Worm (Caenorhabditis elegans) whole organism, late embryonic: ENCODE measurements around the gene srg-55.

ENCODE experiments used
- C08G9.2 ChIP-seq: sonication (generic microtip); optimal IDR thresholded peaks from 2 replicates; lab custom pipeline; 2016; ENCODE audit warnings: mild to moderate bottlenecking, missing genetic modification characterization, moderate library complexity, missing compliant biosample characterization
- F13H6.1 ChIP-seq: sonication (generic microtip); optimal IDR thresholded peaks from 2 replicates; lab custom pipeline; 2016; ENCODE audit warnings: missing genetic modification characterization, missing compliant biosample characterization
- T23F11.4 ChIP-seq: fragments of 200-800 bp; sonication (Bioruptor generic); optimal IDR thresholded peaks from 2 replicates; lab custom pipeline; 2018; ENCODE audit warnings: mild to moderate bottlenecking, missing genetic modification characterization, missing compliant biosample characterization
- ceh-19 ChIP-seq: fragments of 200-800 bp; sonication (Bioruptor generic); optimal IDR thresholded peaks from 2 replicates; lab custom pipeline; 2018; ENCODE audit warnings: mild to moderate bottlenecking, missing genetic modification characterization, missing compliant biosample characterization
- ceh-22 ChIP-seq: sonication (generic microtip); optimal IDR thresholded peaks from 2 replicates; lab custom pipeline; 2017; ENCODE audit warnings: missing biosample characterization, missing genetic modification characterization
- ceh-31 ChIP-seq: sonication (generic microtip); optimal IDR thresholded peaks from 2 replicates; lab custom pipeline; 2016; ENCODE audit warnings: missing genetic modification characterization, missing compliant biosample characterization
- ceh-9 ChIP-seq: sonication (generic microtip); optimal IDR thresholded peaks from 2 replicates; lab custom pipeline; 2016; ENCODE audit warnings: mild to moderate bottlenecking, missing genetic modification characterization, inconsistent platforms, missing compliant biosample characterization
- che-1 ChIP-seq: sonication (generic microtip); optimal IDR thresholded peaks from 2 replicates; lab custom pipeline; 2016; ENCODE audit warnings: mild to moderate bottlenecking, missing genetic modification characterization, missing compliant biosample characterization
- dmd-4 ChIP-seq: sonication (generic microtip); optimal IDR thresholded peaks from 2 replicates; lab custom pipeline; 2016; ENCODE audit warnings: borderline replicate concordance, missing genetic modification characterization, missing compliant biosample characterization
- dve-1 ChIP-seq: sonication (generic microtip); optimal IDR thresholded peaks from 2 replicates; lab custom pipeline; 2017; ENCODE audit warnings: antibody characterized with exemption, mild to moderate bottlenecking, missing genetic modification characterization, missing compliant biosample characterization
- elt-4 ChIP-seq: sonication (generic microtip); optimal IDR thresholded peaks from 2 replicates; lab custom pipeline; 2016; ENCODE audit warnings: missing genetic modification characterization, missing compliant biosample characterization
- ets-4 ChIP-seq: sonication (generic microtip); optimal IDR thresholded peaks from 2 replicates; lab custom pipeline; 2016; ENCODE audit warnings: missing genetic modification characterization, missing compliant biosample characterization
- fax-1 ChIP-seq: sonication (generic microtip); optimal IDR thresholded peaks from 2 replicates; lab custom pipeline; 2016; ENCODE audit warnings: missing genotype, missing genetic modification characterization, missing compliant biosample characterization
- hlh-13 ChIP-seq: fragments of 200-800 bp; sonication (Bioruptor generic); optimal IDR thresholded peaks from 2 replicates; lab custom pipeline; 2018; ENCODE audit warnings: mild to moderate bottlenecking, missing genetic modification characterization, missing compliant biosample characterization
- hlh-6 ChIP-seq: sonication (generic microtip); optimal IDR thresholded peaks from 2 replicates; lab custom pipeline; 2016; ENCODE audit warnings: missing genotype, missing genetic modification characterization, missing compliant biosample characterization
- lin-11 ChIP-seq: fragments of 200-800 bp; sonication (Bioruptor generic); optimal IDR thresholded peaks from 2 replicates; lab custom pipeline; 2018; ENCODE audit warnings: mild to moderate bottlenecking, missing genetic modification characterization, missing compliant biosample characterization
- mec-3 ChIP-seq: sonication (generic microtip); optimal IDR thresholded peaks from 2 replicates; lab custom pipeline; 2016; ENCODE audit warnings: borderline replicate concordance, missing genetic modification characterization, missing compliant biosample characterization
- nfya-1 ChIP-seq: sonication (generic microtip); optimal IDR thresholded peaks from 2 replicates; lab custom pipeline; 2017; ENCODE audit warnings: missing genetic modification characterization, mild to moderate bottlenecking, missing compliant biosample characterization, antibody characterized with exemption, moderate library complexity
- nhr-11 ChIP-seq: fragments of 150-350 bp; optimal IDR thresholded peaks from 2 replicates; lab custom pipeline; 2014; ENCODE audit warnings: missing biosample characterization, missing genetic modification characterization
- nhr-232 ChIP-seq: sonication (generic microtip); optimal IDR thresholded peaks from 2 replicates; lab custom pipeline; 2016; ENCODE audit warnings: missing genetic modification characterization, missing compliant biosample characterization
- odd-2 ChIP-seq: sonication (generic microtip); optimal IDR thresholded peaks from 2 replicates; lab custom pipeline; 2017; ENCODE audit warnings: antibody characterized with exemption, mild to moderate bottlenecking, missing genetic modification characterization, missing compliant biosample characterization
- pha-4 ChIP-seq: fragments of 150-350 bp; optimal IDR thresholded peaks from 2 replicates; lab custom pipeline; 2018; ENCODE audit warnings: missing biosample characterization, missing genetic modification reagents, missing genetic modification characterization
- pqm-1 ChIP-seq: sonication (generic microtip); optimal IDR thresholded peaks from 2 replicates; lab custom pipeline; 2016; ENCODE audit warnings: missing genetic modification characterization, missing compliant biosample characterization
- pros-1 ChIP-seq: fragments of 150-350 bp; optimal IDR thresholded peaks from 2 replicates; lab custom pipeline; 2014; ENCODE audit warnings: missing biosample characterization, missing genetic modification reagents, missing genetic modification characterization
- ref-2 ChIP-seq: sonication (generic microtip); optimal IDR thresholded peaks from 2 replicates; lab custom pipeline; 2016; ENCODE audit warnings: missing genetic modification characterization, missing compliant biosample characterization
- rnt-1 ChIP-seq: sonication (generic microtip); optimal IDR thresholded peaks from 2 replicates; lab custom pipeline; 2016; ENCODE audit warnings: missing genetic modification characterization, missing compliant biosample characterization
- syd-9 ChIP-seq: sonication (generic microtip); optimal IDR thresholded peaks from 2 replicates; lab custom pipeline; 2016; ENCODE audit warnings: mild to moderate bottlenecking, missing genetic modification characterization, moderate library complexity, missing compliant biosample characterization
- tbx-2 ChIP-seq: sonication (generic microtip); optimal IDR thresholded peaks from 2 replicates; lab custom pipeline; 2016; ENCODE audit warnings: missing genetic modification characterization, missing compliant biosample characterization
- tbx-7 ChIP-seq: sonication (generic microtip); optimal IDR thresholded peaks from 2 replicates; lab custom pipeline; 2016; ENCODE audit warnings: missing genotype, missing genetic modification characterization, missing compliant biosample characterization
- ttx-3 ChIP-seq: sonication (generic microtip); optimal IDR thresholded peaks from 2 replicates; lab custom pipeline; 2016; ENCODE audit warnings: missing genetic modification reagents, missing genetic modification characterization, missing compliant biosample characterization
- unc-3 ChIP-seq, 2 experiments: fragments of 200-800 bp in 1 of 2; sonication (Bioruptor generic) in 1 of 2; sonication (generic microtip) in 1 of 2; conservative IDR thresholded peaks in 1 of 2; optimal IDR thresholded peaks in 1 of 2; 2 replicates each; pipeline versions ENCODE4 v1.3.6 to Lab custom; 2016 to 2022; ENCODE audit warnings: missing compliant biosample characterization in 2 of 2, missing genetic modification characterization in 2 of 2, missing genetic modification reagents in 1 of 2
- unc-42 ChIP-seq: sonication (generic microtip); optimal IDR thresholded peaks from 2 replicates; lab custom pipeline; 2016; ENCODE audit warnings: missing genotype, missing genetic modification characterization, missing compliant biosample characterization
- zip-5 ChIP-seq: sonication (generic microtip); optimal IDR thresholded peaks from 2 replicates; lab custom pipeline; 2016; ENCODE audit warnings: missing genetic modification characterization, missing compliant biosample characterization

Gene srg-55

DNA sequence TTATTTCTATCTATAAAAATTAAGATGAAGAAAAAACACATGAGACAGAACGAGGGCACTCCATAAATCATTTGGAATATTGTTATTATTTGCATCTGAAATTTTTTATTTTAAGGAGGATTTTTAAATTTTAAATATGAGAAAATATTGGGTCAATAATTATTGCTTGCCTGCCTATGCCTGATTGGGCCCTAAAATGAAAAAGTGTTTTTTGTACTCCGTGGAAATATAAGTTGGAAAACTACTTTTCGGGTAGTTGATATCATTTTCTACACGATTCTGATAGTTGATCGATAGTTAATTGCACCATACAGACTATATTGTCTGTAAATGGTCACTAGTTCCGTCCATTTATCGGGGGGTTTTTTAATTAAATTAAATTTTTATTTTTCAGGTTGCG, at the start of gene srg-55:
srg-55 (minus strand) TSS at position 101 of the 400 bp plus-strand sequence.
- TF ChIP-seq rnt-1 (tag; lab: Kevin White, UChicago) (no peak), ceh-31 (no peak), tbx-2 (tag; lab: Kevin White, UChicago) (no peak), mec-3 (no peak), T23F11.4 (GFP tag; lab: Kevin White, UChicago) (no peak), pqm-1 (tag; lab: Kevin White, UChicago) (no peak), zip-5 (no peak), dmd-4 (tag; lab: Kevin White, UChicago) (no peak), hlh-6 (no peak), nhr-11 (no peak), odd-2 (no peak), ttx-3 (no peak)

DNA sequence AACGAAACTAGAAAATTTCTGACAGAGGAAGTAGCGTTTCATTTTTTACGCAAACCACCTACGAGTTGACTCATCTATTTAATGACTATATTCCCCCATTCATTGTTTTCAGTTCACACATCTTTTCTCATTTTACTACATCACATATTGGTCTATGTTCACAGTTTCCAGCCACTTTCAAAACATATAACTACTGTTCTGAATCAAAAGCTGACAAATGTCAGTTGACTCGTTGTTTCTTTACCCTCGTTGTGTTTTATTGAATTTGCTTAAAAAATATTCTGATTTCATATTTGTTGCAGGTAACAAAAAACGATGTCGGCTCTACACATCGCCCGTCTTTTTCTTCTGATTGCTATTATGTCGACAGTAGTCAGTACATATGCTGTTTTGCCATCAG, 43.0 kb upstream of the srg-55 start, which contains the start of gene nlp-59:
nlp-59 (plus strand) TSS at position 301 of the 400 bp plus-strand sequence.
- TF ChIP-seq che-1 (tag; lab: Kevin White, UChicago), result no peak
- TF ChIP-seq, all 69 proteins: peak for 0

DNA sequence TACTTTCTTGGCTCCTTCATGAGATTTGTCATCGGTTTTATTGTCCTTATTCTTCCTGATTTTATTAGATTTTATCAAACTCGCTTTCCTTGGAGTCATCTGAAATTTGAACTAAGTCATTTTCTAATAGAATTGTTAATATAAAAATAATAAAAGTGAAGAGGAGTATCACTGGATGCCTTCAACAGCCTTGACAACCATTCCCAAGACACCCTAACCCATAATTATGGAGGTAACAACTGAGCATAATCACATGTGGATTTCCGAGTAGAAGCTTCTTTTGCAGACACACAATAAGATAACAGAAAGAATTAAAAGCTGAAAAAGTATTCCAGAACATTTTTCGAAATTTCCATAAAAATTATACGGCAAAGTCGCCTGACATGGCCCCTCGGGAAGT, 27.5 kb upstream of the srg-55 start, which contains the start of gene F02D8.9:
F02D8.9 (minus strand) TSS at position 101 of the 400 bp plus-strand sequence.
- no peak for TF ChIP-seq elt-4 (tag; lab: Kevin White, UChicago)
- no peak for TF ChIP-seq hlh-13 (GFP tag; lab: Kevin White, UChicago)
- TF ChIP-seq pha-4 (tag; lab: Kevin White, UChicago), result no peak
- TF ChIP-seq ceh-9, result no peak
- no peak for TF ChIP-seq fax-1 (tag; lab: Kevin White, UChicago)
- no peak for TF ChIP-seq dve-1
- no peak for TF ChIP-seq tbx-7 (tag; lab: Kevin White, UChicago)

DNA sequence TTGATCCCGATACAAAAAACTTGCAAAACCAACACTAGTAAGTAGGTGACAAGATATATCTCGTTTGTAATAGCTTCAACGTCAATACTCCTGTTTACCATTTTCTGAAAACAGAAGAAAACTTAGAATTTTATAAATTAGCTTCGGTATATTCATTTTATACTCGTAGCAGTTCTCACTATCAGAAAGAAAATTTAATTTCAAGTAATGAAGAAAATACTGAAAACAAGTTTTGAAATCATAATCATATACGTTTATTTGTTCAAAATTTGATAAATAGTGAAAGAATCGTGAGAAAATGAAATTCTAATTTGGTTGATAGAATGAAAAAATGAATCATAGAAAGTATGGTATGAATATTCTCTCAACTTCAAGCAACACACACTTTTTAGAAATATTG, 26.5 kb upstream of the srg-55 start, which contains the start of gene C30G7.5:
C30G7.5 (minus strand) TSS at position 101 of the 400 bp plus-strand sequence.
- TF ChIP-seq nhr-232, result no peak
- no peak for TF ChIP-seq nfya-1 (tag; lab: Kevin White, UChicago)
- no peak for TF ChIP-seq F13H6.1 (tag; lab: Kevin White, UChicago)
- TF ChIP-seq rnt-1 (tag; lab: Kevin White, UChicago), result no peak
- TF ChIP-seq ceh-22 (tag; lab: Kevin White, UChicago), result no peak
- no peak for TF ChIP-seq unc-42 (tag; lab: Kevin White, UChicago)
- TF ChIP-seq C08G9.2 (tag; lab: Kevin White, UChicago), result no peak
- TF ChIP-seq ets-4 (tag; lab: Kevin White, UChicago), result no peak
- TF ChIP-seq ceh-19 (GFP tag; lab: Kevin White, UChicago), result no peak
- TF ChIP-seq pros-1 (tag; lab: Kevin White, UChicago), result no peak
- TF ChIP-seq syd-9 (tag; lab: Kevin White, UChicago), result no peak
- no peak for TF ChIP-seq nhr-11
- no peak for TF ChIP-seq ref-2 (tag; lab: Kevin White, UChicago)
- TF ChIP-seq che-1 (tag; lab: Kevin White, UChicago), result no peak
- no peak for TF ChIP-seq unc-3 (GFP tag; conservative IDR thresholded peaks at IDR 0.05; lab: Robert Waterston, UW)
- no peak for TF ChIP-seq unc-3 (tag; optimal IDR thresholded peaks at IDR 0.05; lab: Kevin White, UChicago)
- TF ChIP-seq dve-1, result no peak
- TF ChIP-seq lin-11 (tag; lab: Kevin White, UChicago), result no peak

DNA sequence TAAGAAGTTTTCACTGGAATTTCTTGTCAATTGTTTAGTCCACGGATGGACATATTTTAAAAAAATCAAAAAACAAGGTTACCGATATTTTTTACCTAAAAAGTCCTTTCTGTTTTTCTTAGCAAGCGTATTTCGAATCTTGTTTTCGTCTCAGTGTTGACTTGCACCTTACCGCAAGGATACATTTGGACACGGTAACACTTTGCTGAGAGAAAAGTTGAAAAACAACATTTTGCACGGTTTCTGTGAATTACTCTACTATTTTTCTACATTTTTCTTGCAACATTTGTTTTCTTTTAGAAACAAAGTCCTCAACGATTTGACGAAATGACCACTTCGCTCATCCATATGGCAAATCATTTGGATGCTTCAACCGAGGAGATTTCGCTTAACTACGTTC, 21.3 kb upstream of the srg-55 start, which contains the start of gene hil-1:
hil-1 (plus strand) TSS at position 301 of the 400 bp plus-strand sequence.
- TF ChIP-seq nhr-232 (no peak), pros-1 (tag; lab: Kevin White, UChicago) (no peak), dmd-4 (tag; lab: Kevin White, UChicago) (no peak)
